Worm (Caenorhabditis elegans): ENCODE results near the gene srbc-26.

DNA sequence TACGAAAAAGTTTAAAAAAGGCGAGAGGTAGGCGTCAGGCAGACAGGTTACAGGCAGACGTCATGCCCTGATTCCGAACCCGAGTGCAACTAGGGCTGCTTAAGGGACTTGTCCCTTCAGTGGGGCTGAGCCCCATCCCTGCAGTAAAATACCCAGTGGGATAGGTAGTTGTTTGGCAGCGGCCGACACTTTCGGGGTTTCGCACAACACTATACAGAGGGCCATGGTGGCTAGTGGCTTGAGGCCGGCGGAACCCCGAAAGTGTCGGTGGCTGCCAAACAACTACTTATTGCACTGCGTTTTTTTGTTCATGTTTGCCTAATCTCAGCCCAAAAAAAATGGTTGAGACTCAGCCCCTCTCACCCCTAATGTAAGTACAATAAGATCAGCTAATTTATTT is 44.0 kb downstream of the srbc-26 start:
- TF ChIP-seq pha-4 (tag; optimal IDR thresholded peaks at IDR 0.05) = no peak
- no peak for TF ChIP-seq ceh-2 (tag; optimal IDR thresholded peaks at IDR 0.05)
- no peak for TF ChIP-seq tbx-2 (tag; optimal IDR thresholded peaks at IDR 0.05)
- no peak for TF ChIP-seq elt-2 (tag; optimal IDR thresholded peaks at IDR 0.05)
- no peak for TF ChIP-seq ceh-45 (GFP tag; IDR thresholded peaks at IDR 0.05)
- no peak for TF ChIP-seq tbx-7 (tag; optimal IDR thresholded peaks at IDR 0.05)
- no peak for TF ChIP-seq pat-9 (tag; optimal IDR thresholded peaks at IDR 0.05)
- TF ChIP-seq hlh-6 (tag; optimal IDR thresholded peaks at IDR 0.05) = no peak
- no peak for TF ChIP-seq nhr-11 (tag; optimal IDR thresholded peaks at IDR 0.05)
- TF ChIP-seq elt-4 (tag; optimal IDR thresholded peaks at IDR 0.05) = no peak
